Fruit fly (Drosophila melanogaster) whole organism, wandering third instar larva: ENCODE data around the gene CG4815.

Source experiments
- CG9705 ChIP-seq: fragments of 200-800 bp; sonication (Bioruptor generic); optimal IDR thresholded peaks from 2 replicates; lab custom pipeline; 2018; ENCODE audit warnings: missing biosample characterization, mild to moderate bottlenecking, missing genetic modification characterization
- Dfd ChIP-seq: fragments of >200 bp; optimal IDR thresholded peaks from 2 replicates; lab custom pipeline; 2017; ENCODE audit warnings: missing biosample characterization, missing genetic modification characterization
- GATAd ChIP-seq: sonication (Bioruptor generic); optimal IDR thresholded peaks from 2 replicates; lab custom pipeline; 2016; ENCODE audit warnings: missing biosample characterization, missing genetic modification characterization
- HLH106 ChIP-seq: fragments of 200-800 bp; optimal IDR thresholded peaks from 3 replicates; lab custom pipeline; 2019; ENCODE audit warnings: missing biosample characterization, mild to moderate bottlenecking, missing genetic modification characterization, moderate library complexity
- Hnf4 ChIP-seq: fragments of 200-800 bp; sonication (Bioruptor generic); optimal IDR thresholded peaks from 2 replicates; lab custom pipeline; 2016; ENCODE audit warnings: missing biosample characterization, mild to moderate bottlenecking, missing genetic modification characterization
- Hr78 ChIP-seq: fragments of >200 bp; optimal IDR thresholded peaks from 2 replicates; lab custom pipeline; 2017; ENCODE audit warnings: missing biosample characterization, missing genetic modification characterization
- Mio ChIP-seq: sonication (Bioruptor generic); optimal IDR thresholded peaks from 2 replicates; lab custom pipeline; 2016; ENCODE audit warnings: missing biosample characterization, missing genetic modification characterization
- OdsH ChIP-seq: fragments of 200-800 bp; sonication (Bioruptor generic); optimal IDR thresholded peaks from 2 replicates; lab custom pipeline; 2016; ENCODE audit warnings: missing biosample characterization, mild to moderate bottlenecking, missing genetic modification characterization
- Sp1 ChIP-seq: fragments of 200-800 bp; sonication (Bioruptor generic); optimal IDR thresholded peaks from 3 replicates; lab custom pipeline; 2019; ENCODE audit warnings: missing biosample characterization, mild to moderate bottlenecking, missing genetic modification characterization, moderate library complexity
- Vsx2 ChIP-seq: fragments of 200-300, 225-300 bp; sonication (Bioruptor generic); optimal IDR thresholded peaks from 2 replicates; lab custom pipeline; 2018; ENCODE audit warnings: missing biosample characterization, missing genetic modification characterization; ENCODE audit not compliant: partially characterized antibody
- br ChIP-seq: fragments of 200-800 bp; sonication (Bioruptor generic); optimal IDR thresholded peaks from 2 replicates; lab custom pipeline; 2016; ENCODE audit warnings: missing biosample characterization, missing genetic modification characterization
- brk ChIP-seq: fragments of 200-800 bp; sonication (Bioruptor generic); optimal IDR thresholded peaks from 2 replicates; lab custom pipeline; 2016; ENCODE audit warnings: missing biosample characterization, mild to moderate bottlenecking, missing genetic modification characterization
- dl ChIP-seq, 2 experiments: fragments of 175-275, 200-275 bp in 1 of 2; fragments of 200-275 bp in 1 of 2; sonication (Bioruptor generic); optimal IDR thresholded peaks; lab custom pipeline; 2018; ENCODE audit warnings: mild to moderate bottlenecking in 2 of 2, missing biosample characterization in 2 of 2, missing genetic modification characterization in 2 of 2, moderate library complexity in 2 of 2; ENCODE audit not compliant: partially characterized antibody in 2 of 2, insufficient read depth in 1 of 2
- dmrt93B ChIP-seq: fragments of 200-800 bp; sonication (Bioruptor generic); optimal IDR thresholded peaks from 2 replicates; lab custom pipeline; 2018; ENCODE audit warnings: missing biosample characterization, mild to moderate bottlenecking, missing genetic modification characterization
- ey ChIP-seq: fragments of 200-800 bp; sonication (Bioruptor generic); optimal IDR thresholded peaks from 2 replicates; lab custom pipeline; 2016; ENCODE audit warnings: missing biosample characterization, missing genetic modification characterization
- foxo ChIP-seq, 2 experiments: fragments of 200-800 bp; sonication (Bioruptor generic); optimal IDR thresholded peaks; 2 replicates in 1 of 2; 3 replicates in 1 of 2; lab custom pipeline; 2016 to 2017; ENCODE audit warnings: missing biosample characterization in 2 of 2, missing genetic modification characterization in 2 of 2
- fru ChIP-seq: fragments of 200-800 bp; sonication (Bioruptor generic); optimal IDR thresholded peaks from 3 replicates; lab custom pipeline; 2016; ENCODE audit warnings: missing biosample characterization, mild to moderate bottlenecking, missing genetic modification characterization
- h ChIP-seq: fragments of 200-800 bp; sonication (Bioruptor generic); optimal IDR thresholded peaks from 3 replicates; lab custom pipeline; 2016; ENCODE audit warnings: missing biosample characterization, mild to moderate bottlenecking, missing genetic modification characterization
- jim ChIP-seq: fragments of 175-275, 200-325 bp; sonication (Bioruptor generic); optimal IDR thresholded peaks from 2 replicates; lab custom pipeline; 2016; ENCODE audit warnings: missing biosample characterization, mild to moderate bottlenecking, missing genetic modification characterization
- lola ChIP-seq: fragments of >200 bp; optimal IDR thresholded peaks from 2 replicates; lab custom pipeline; 2017; ENCODE audit warnings: missing biosample characterization, missing genetic modification characterization
- psq ChIP-seq: fragments of 200-800 bp; sonication (Bioruptor generic); optimal IDR thresholded peaks from 3 replicates; lab custom pipeline; 2017; ENCODE audit warnings: missing biosample characterization, mild to moderate bottlenecking, missing genetic modification characterization, moderate library complexity
- rgr ChIP-seq: fragments of 200-800 bp; sonication (Bioruptor generic); optimal IDR thresholded peaks from 3 replicates; lab custom pipeline; 2016; ENCODE audit warnings: missing biosample characterization, mild to moderate bottlenecking, missing genetic modification characterization
- sv ChIP-seq: fragments of 200-800 bp; sonication (Bioruptor generic); optimal IDR thresholded peaks from 3 replicates; lab custom pipeline; 2016; ENCODE audit warnings: missing biosample characterization, missing genetic modification characterization
- tai ChIP-seq: sonication (Bioruptor generic); optimal IDR thresholded peaks from 2 replicates; lab custom pipeline; 2016; ENCODE audit warnings: missing biosample characterization, missing genetic modification characterization
- woc ChIP-seq: sonication (Bioruptor generic); optimal IDR thresholded peaks from 2 replicates; lab custom pipeline; 2016; ENCODE audit warnings: missing biosample characterization, mild to moderate bottlenecking, missing genetic modification characterization

CG4815 gene

dm6 chr3R:27990651-27991050 lies at the start of gene CG4815:
Gene CG4815 (minus strand): TSS chr3R:27990751.
- no peak for TF ChIP-seq dl (GFP tag; optimal IDR thresholded peaks at IDR 0.05; lab: Kevin White, UChicago; ENCODE audit: insufficient read depth in 1 of 2, partially characterized antibody in 2 of 2)

dm6 chr3R:28026315-28026714 lies 35.8 kb upstream of the CG4815 start, which contains the start of gene trv:
Gene trv (plus strand): TSS chr3R:28026615.
- TF ChIP-seq Dfd (GFP tag; lab: Kevin White, UChicago) (peak; percentile 46), Hnf4 (GFP tag; lab: Kevin White, UChicago) (no peak)

DNA sequence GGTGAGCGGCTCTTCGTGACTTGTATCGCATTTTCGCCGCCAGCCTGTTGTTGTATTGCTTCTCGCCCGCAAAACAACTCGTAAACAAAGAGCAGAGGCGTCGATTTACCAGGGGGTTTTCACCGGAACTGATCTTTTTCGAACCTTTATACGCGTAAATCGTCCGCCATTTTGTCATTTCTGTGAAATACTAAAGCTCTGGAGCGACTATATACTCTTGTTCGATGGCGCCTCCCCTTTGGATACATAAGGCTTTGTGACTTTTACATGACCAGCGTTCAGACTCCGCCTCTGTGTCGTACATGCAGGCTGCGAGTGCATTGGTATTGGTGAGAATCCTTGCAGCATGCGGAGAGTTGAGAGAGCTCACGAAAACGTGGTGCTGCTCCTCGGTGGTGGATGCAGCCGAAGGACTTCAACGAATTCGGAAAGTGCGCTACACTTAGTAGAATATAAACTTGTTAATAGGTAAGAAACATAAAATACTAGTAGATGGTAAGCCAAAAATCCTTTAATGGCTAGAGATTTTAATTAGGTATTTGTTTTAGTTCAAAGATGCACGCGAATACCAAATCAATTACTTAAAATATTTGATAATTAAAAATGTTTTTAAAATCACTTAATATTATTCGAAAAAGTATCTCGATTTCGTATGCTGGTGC lies 34.8 kb upstream of the CG4815 start:
- TF ChIP-seq lola (GFP tag; lab: Kevin White, UChicago): no peak
- peak; percentile 36 for TF ChIP-seq h (GFP tag; lab: Kevin White, UChicago)
- TF ChIP-seq psq: no peak
- TF ChIP-seq tai (GFP tag; lab: Kevin White, UChicago): no peak
- peak; percentile 2 for TF ChIP-seq dmrt93B
- peak; percentile 29 for TF ChIP-seq fru (GFP tag; lab: Kevin White, UChicago)
- TF ChIP-seq OdsH: no peak
- peak; percentile 18 for TF ChIP-seq rgr (GFP tag; lab: Kevin White, UChicago)
- peak in 1 of 2 experiments; percentile 38 for TF ChIP-seq foxo (GFP tag; optimal IDR thresholded peaks at IDR 0.05; lab: Kevin White, UChicago)
- no peak for TF ChIP-seq Vsx2 (GFP tag; lab: Kevin White, UChicago)
- peak; percentile 45 for TF ChIP-seq ey
- no peak for TF ChIP-seq woc (GFP tag; lab: Kevin White, UChicago)
- no peak for TF ChIP-seq CG9705 (GFP tag; lab: Kevin White, UChicago)
- no peak for TF ChIP-seq Mio (GFP tag; lab: Kevin White, UChicago)
- peak; percentile 13 for TF ChIP-seq HLH106
- TF ChIP-seq Sp1 (GFP tag; lab: Kevin White, UChicago): peak; percentile 37

- no peak for TF ChIP-seq lola (GFP tag; lab: Kevin White, UChicago)
- TF ChIP-seq Vsx2 (GFP tag; lab: Kevin White, UChicago): no peak
- TF ChIP-seq Hr78 (GFP tag; lab: Kevin White, UChicago): no peak
- no peak for TF ChIP-seq br (GFP tag; lab: Kevin White, UChicago)
- TF ChIP-seq GATAd (GFP tag; lab: Kevin White, UChicago): no peak
- TF ChIP-seq dmrt93B: no peak
- TF ChIP-seq jim: no peak
- TF ChIP-seq OdsH: no peak
Observed at dm6 chr3R:28020582-28020981, 30.0 kb upstream of the CG4815 start.

- TF ChIP-seq CG9705 (GFP tag; lab: Kevin White, UChicago): no peak
- TF ChIP-seq Dfd (GFP tag; lab: Kevin White, UChicago): peak; percentile 96
- TF ChIP-seq, all 38 proteins: peak for 1
Observed at dm6 chr3R:28019795-28020194, 29.2 kb upstream of the CG4815 start.

- TF ChIP-seq Dfd (GFP tag; lab: Kevin White, UChicago): peak; percentile 83
- TF ChIP-seq jim: no peak
- TF ChIP-seq fru (GFP tag; lab: Kevin White, UChicago): no peak
- no peak for TF ChIP-seq woc (GFP tag; lab: Kevin White, UChicago)
Observed at dm6 chr3R:28015028-28015427, 24.5 kb upstream of the CG4815 start.

dm6 chr3R:28004034-28004433 lies 13.5 kb upstream of the CG4815 start:
- no peak for TF ChIP-seq Hr78 (GFP tag; lab: Kevin White, UChicago)
- TF ChIP-seq jim: no peak
- TF ChIP-seq foxo (GFP tag; optimal IDR thresholded peaks at IDR 0.05; lab: Kevin White, UChicago): no peak
- TF ChIP-seq dmrt93B: no peak
- no peak for TF ChIP-seq sv (GFP tag; lab: Kevin White, UChicago)
- no peak for TF ChIP-seq tai (GFP tag; lab: Kevin White, UChicago)
- no peak for TF ChIP-seq Sp1 (GFP tag; lab: Kevin White, UChicago)
- TF ChIP-seq h (GFP tag; lab: Kevin White, UChicago): no peak
- TF ChIP-seq woc (GFP tag; lab: Kevin White, UChicago): no peak
- no peak for TF ChIP-seq brk (GFP tag; lab: Kevin White, UChicago)
- TF ChIP-seq fru (GFP tag; lab: Kevin White, UChicago): no peak
- TF ChIP-seq dl (GFP tag; optimal IDR thresholded peaks at IDR 0.05; lab: Kevin White, UChicago; ENCODE audit: insufficient read depth in 1 of 2, partially characterized antibody in 2 of 2): no peak
